Worm (Caenorhabditis elegans) whole organism, L4 larva: ENCODE measurements around the gene pdzd-8.

Source experiments
- D1046.2 ChIP-seq: fragments of 200-800 bp; sonication (Bioruptor generic); IDR thresholded peaks from 2 replicates; pipeline ENCODE4 v1.3.6; 2022; ENCODE audit warnings: missing genetic modification characterization, missing compliant biosample characterization
- F10B5.3 ChIP-seq: sonication (generic microtip); optimal IDR thresholded peaks from 2 replicates; lab custom pipeline; 2016; ENCODE audit warnings: mild to moderate bottlenecking, missing genetic modification characterization, missing compliant biosample characterization
- F37D6.2 ChIP-seq: sonication (generic microtip); optimal IDR thresholded peaks from 2 replicates; lab custom pipeline; 2016; ENCODE audit warnings: mild to moderate bottlenecking, missing genetic modification characterization, missing compliant biosample characterization
- F49E8.2 ChIP-seq: sonication (generic microtip); optimal IDR thresholded peaks from 2 replicates; lab custom pipeline; 2016; ENCODE audit warnings: missing compliant biosample characterization, mild to moderate bottlenecking, missing genetic modification characterization, borderline replicate concordance
- R02D3.7 ChIP-seq: fragments of 150-350 bp; sonication (generic microtip); optimal IDR thresholded peaks from 3 replicates; lab custom pipeline; 2014; ENCODE audit warnings: missing biosample characterization, missing genetic modification characterization
- T20F7.1 ChIP-seq: fragments of 200-800 bp; sonication (Bioruptor generic); optimal IDR thresholded peaks from 2 replicates; lab custom pipeline; 2018; ENCODE audit warnings: mild to moderate bottlenecking, missing genetic modification characterization, missing compliant biosample characterization
- T26A8.4 ChIP-seq: fragments of 200-800 bp; sonication (Bioruptor generic); IDR thresholded peaks from 2 replicates; pipeline ENCODE4 v1.3.6; 2022; ENCODE audit warnings: missing genetic modification characterization, missing compliant biosample characterization
- Y105C5A.15 ChIP-seq: fragments of 200-800 bp; sonication (Bioruptor generic); IDR thresholded peaks from 2 replicates; pipeline ENCODE4 v1.3.6; 2022; ENCODE audit warnings: missing genetic modification characterization, missing compliant biosample characterization
- arid-1 ChIP-seq: fragments of 200-800 bp; sonication (Bioruptor generic); conservative IDR thresholded peaks from 2 replicates; pipeline ENCODE4 v1.3.6; 2022; ENCODE audit warnings: missing genetic modification reagents, missing genetic modification characterization, missing compliant biosample characterization
- ceh-44 ChIP-seq: fragments of 200-800 bp; sonication (Bioruptor generic); IDR thresholded peaks from 2 replicates; pipeline ENCODE4 v1.3.6; 2022; ENCODE audit warnings: missing genetic modification reagents, missing genetic modification characterization, missing compliant biosample characterization
- cey-2 ChIP-seq: sonication (generic microtip); optimal IDR thresholded peaks from 3 replicates; lab custom pipeline; 2017; ENCODE audit warnings: missing genetic modification characterization, mild to moderate bottlenecking, missing compliant biosample characterization, antibody characterized with exemption, borderline replicate concordance; ENCODE audit not compliant: insufficient read depth
- daf-19 ChIP-seq: fragments of 200-800 bp; sonication (Bioruptor generic); conservative IDR thresholded peaks from 2 replicates; pipeline ENCODE4 v1.3.6; 2022; ENCODE audit warnings: missing genetic modification characterization, missing compliant biosample characterization
- dmd-9 ChIP-seq: fragments of 200-800 bp; sonication (Bioruptor generic); IDR thresholded peaks from 2 replicates; pipeline ENCODE4 v1.3.6; 2022; ENCODE audit warnings: missing genetic modification reagents, missing genetic modification characterization, missing compliant biosample characterization
- dve-1 ChIP-seq: sonication (generic microtip); optimal IDR thresholded peaks from 2 replicates; lab custom pipeline; 2017; ENCODE audit warnings: antibody characterized with exemption, mild to moderate bottlenecking, missing genetic modification characterization, missing compliant biosample characterization; ENCODE audit not compliant: insufficient read depth
- fos-1 ChIP-seq: fragments of 150-350 bp; optimal IDR thresholded peaks from 2 replicates; lab custom pipeline; 2014; ENCODE audit warnings: missing biosample characterization, missing genetic modification characterization
- gei-8 ChIP-seq: fragments of 200-800 bp; sonication (Bioruptor generic); optimal IDR thresholded peaks from 2 replicates; lab custom pipeline; 2018; ENCODE audit warnings: mild to moderate bottlenecking, missing genetic modification characterization, missing compliant biosample characterization
- hlh-30 ChIP-seq: sonication (generic microtip); optimal IDR thresholded peaks from 2 replicates; lab custom pipeline; 2017; ENCODE audit warnings: antibody characterized with exemption, mild to moderate bottlenecking, missing genetic modification characterization, missing compliant biosample characterization; ENCODE audit not compliant: insufficient read depth
- mdl-1 ChIP-seq, 2 experiments: fragments of 150-350 bp in 1 of 2; sonication (generic microtip) in 1 of 2; optimal IDR thresholded peaks; 2 replicates each; lab custom pipeline; 2014 to 2017; ENCODE audit warnings: missing biosample characterization in 2 of 2, missing genetic modification characterization in 2 of 2
- nhr-10 ChIP-seq: fragments of 150-350 bp; optimal IDR thresholded peaks from 2 replicates; lab custom pipeline; 2014; ENCODE audit warnings: missing biosample characterization, missing genetic modification characterization
- nhr-11 ChIP-seq: fragments of 150-350 bp; optimal IDR thresholded peaks from 2 replicates; lab custom pipeline; 2014; ENCODE audit warnings: missing biosample characterization, missing genetic modification characterization
- nhr-237 ChIP-seq: sonication (generic microtip); optimal IDR thresholded peaks from 2 replicates; lab custom pipeline; 2017; ENCODE audit warnings: missing biosample characterization, missing genetic modification characterization
- nhr-25 ChIP-seq: sonication (generic microtip); optimal IDR thresholded peaks from 2 replicates; lab custom pipeline; 2017; ENCODE audit warnings: missing genetic modification characterization, mild to moderate bottlenecking, missing compliant biosample characterization, antibody characterized with exemption, moderate library complexity, borderline replicate concordance; ENCODE audit not compliant: insufficient read depth
- nhr-42 ChIP-seq: fragments of 200-800 bp; sonication (Bioruptor generic); IDR thresholded peaks from 2 replicates; pipeline ENCODE4 v1.3.6; 2022; ENCODE audit warnings: missing genetic modification characterization, missing compliant biosample characterization
- nhr-6 ChIP-seq: fragments of 150-350 bp; optimal IDR thresholded peaks from 2 replicates; lab custom pipeline; 2014; ENCODE audit warnings: missing biosample characterization, missing genetic modification characterization
- nhr-77 ChIP-seq: fragments of 150-350 bp; optimal IDR thresholded peaks from 2 replicates; lab custom pipeline; 2014; ENCODE audit warnings: missing biosample characterization, missing genetic modification characterization
- pqm-1 ChIP-seq: sonication (generic microtip); optimal IDR thresholded peaks from 2 replicates; lab custom pipeline; 2017; ENCODE audit warnings: missing biosample characterization, missing genetic modification characterization
- snpc-4 ChIP-seq: fragments of 150-350 bp; optimal IDR thresholded peaks from 2 replicates; lab custom pipeline; 2014; ENCODE audit warnings: missing biosample characterization, missing genetic modification characterization
- spr-1 ChIP-seq: sonication (generic microtip); optimal IDR thresholded peaks from 2 replicates; lab custom pipeline; 2016; ENCODE audit warnings: mild to moderate bottlenecking, missing genetic modification characterization, missing compliant biosample characterization
- tra-1 ChIP-seq: fragments of 200-800 bp; sonication (Bioruptor generic); IDR thresholded peaks from 2 replicates; pipeline ENCODE4 v1.3.6; 2022; ENCODE audit warnings: missing genetic modification reagents, missing genetic modification characterization, missing compliant biosample characterization
- unc-62 ChIP-seq, 3 experiments: fragments of 150-350 bp in 1 of 3; sonication (generic microtip); optimal IDR thresholded peaks in 2 of 3; peaks in 1 of 3; 1 replicate in 1 of 3; 2 replicates in 2 of 3; lab custom pipeline; 2014 to 2017; ENCODE audit warnings: missing biosample characterization in 3 of 3, missing genetic modification characterization in 3 of 3, missing genetic modification reagents in 3 of 3, missing genotype in 1 of 3
- vab-7 ChIP-seq: fragments of 200-800 bp; sonication (Bioruptor generic); IDR thresholded peaks from 2 replicates; pipeline ENCODE4 v1.3.6; 2022; ENCODE audit warnings: missing genetic modification reagents, missing genetic modification characterization, missing compliant biosample characterization
- zag-1 ChIP-seq: fragments of 150-350 bp; optimal IDR thresholded peaks from 2 replicates; lab custom pipeline; 2014; ENCODE audit warnings: missing biosample characterization, missing genetic modification characterization
- zfp-3 ChIP-seq: fragments of 200-800 bp; sonication (Bioruptor generic); conservative IDR thresholded peaks from 2 replicates; pipeline ENCODE4 v1.3.6; 2022; ENCODE audit warnings: missing genetic modification reagents, missing genetic modification characterization, missing compliant biosample characterization
- zip-11 ChIP-seq: fragments of 200-800 bp; sonication (Bioruptor generic); IDR thresholded peaks from 2 replicates; pipeline ENCODE4 v1.3.6; 2022; ENCODE audit warnings: missing genetic modification characterization, missing compliant biosample characterization

The pdzd-8 gene

DNA sequence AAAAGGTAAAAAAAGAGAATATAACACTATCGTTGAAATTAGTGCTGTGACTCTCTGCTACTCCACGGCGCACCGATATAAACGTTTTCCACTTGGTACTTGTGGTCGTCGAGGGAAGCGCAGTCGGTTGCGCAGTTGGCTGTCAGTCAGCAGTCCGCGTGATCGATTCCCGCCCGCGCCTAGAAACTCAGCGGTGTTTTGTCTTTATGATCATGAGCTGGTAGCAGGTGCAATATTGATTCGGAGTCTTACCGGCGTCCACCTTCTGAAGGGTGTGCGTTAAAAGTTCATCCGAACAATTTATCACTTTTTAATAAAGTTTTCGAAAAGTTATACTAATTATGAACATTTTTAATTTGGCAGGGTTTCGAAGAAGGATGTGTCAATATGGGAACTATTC is 48.2 kb upstream of the pdzd-8 start (continued):
- peak; percentile 89 for TF ChIP-seq zfp-3 (GFP tag; lab: Robert Waterston, UW)
- TF ChIP-seq R02D3.7 (tag; lab: Kevin White, UChicago), result peak; percentile 41
- no peak for TF ChIP-seq fos-1 (tag; lab: Kevin White, UChicago)
- TF ChIP-seq dve-1 (tag; lab: Kevin White, UChicago), result peak; percentile 90
- TF ChIP-seq vab-7 (GFP tag; lab: Robert Waterston, UW), result peak; percentile 91; the same call in 1 of the 2 replicates
- no peak for TF ChIP-seq D1046.2 (GFP tag; lab: Robert Waterston, UW)
- TF ChIP-seq nhr-25, result peak; percentile 79
- peak; percentile 77; the same call in 1 of the 2 replicates for TF ChIP-seq nhr-42 (GFP tag; lab: Robert Waterston, UW)
- TF ChIP-seq tra-1 (GFP tag; lab: Robert Waterston, UW), result peak; percentile 80
- TF ChIP-seq nhr-6 (tag; lab: Kevin White, UChicago), result peak; percentile 88
- peak; percentile 88 for TF ChIP-seq gei-8 (GFP tag; lab: Kevin White, UChicago)
- TF ChIP-seq F10B5.3, result peak; percentile 56
- 0 out of 2 replicates have a peak, but pooled peaks have one; percentile 41 for TF ChIP-seq Y105C5A.15 (GFP tag; lab: Robert Waterston, UW)
- peak; percentile 26 for TF ChIP-seq nhr-77 (tag; lab: Kevin White, UChicago)
- peak; percentile 93 for TF ChIP-seq T20F7.1 (GFP tag; lab: Kevin White, UChicago)
- TF ChIP-seq nhr-237 (tag; lab: Kevin White, UChicago), result no peak
- TF ChIP-seq snpc-4 (tag; lab: Kevin White, UChicago), result no peak
- TF ChIP-seq daf-19 (GFP tag; lab: Robert Waterston, UW), result 0 out of 2 replicates have a peak, but pooled peaks have one; percentile 9
- TF ChIP-seq mdl-1 (tag; optimal IDR thresholded peaks at IDR 0.05; lab: Kevin White, UChicago), result peak in 1 of 2 experiments; percentile 6
- TF ChIP-seq arid-1 (GFP tag; lab: Robert Waterston, UW), result peak; percentile 92
- peak; percentile 94 for TF ChIP-seq ceh-44
- TF ChIP-seq F37D6.2 (tag; lab: Kevin White, UChicago), result peak; percentile 59
- no peak for TF ChIP-seq nhr-10 (tag; lab: Kevin White, UChicago)
- peak; percentile 16 for TF ChIP-seq zag-1 (tag; lab: Kevin White, UChicago)
- TF ChIP-seq F49E8.2 (tag; lab: Kevin White, UChicago), result peak; percentile 70
- TF ChIP-seq pqm-1, result peak; percentile 25
- peak; percentile 80 for TF ChIP-seq spr-1 (tag; lab: Kevin White, UChicago)
- peak; percentile 91 for TF ChIP-seq T26A8.4 (GFP tag; lab: Robert Waterston, UW)
- TF ChIP-seq dmd-9 (GFP tag; lab: Robert Waterston, UW), result peak; percentile 66
- TF ChIP-seq cey-2 (tag; lab: Kevin White, UChicago), result peak; percentile 60
- TF ChIP-seq hlh-30, result peak; percentile 97
- TF ChIP-seq, all 104 proteins: peak for 82

DNA sequence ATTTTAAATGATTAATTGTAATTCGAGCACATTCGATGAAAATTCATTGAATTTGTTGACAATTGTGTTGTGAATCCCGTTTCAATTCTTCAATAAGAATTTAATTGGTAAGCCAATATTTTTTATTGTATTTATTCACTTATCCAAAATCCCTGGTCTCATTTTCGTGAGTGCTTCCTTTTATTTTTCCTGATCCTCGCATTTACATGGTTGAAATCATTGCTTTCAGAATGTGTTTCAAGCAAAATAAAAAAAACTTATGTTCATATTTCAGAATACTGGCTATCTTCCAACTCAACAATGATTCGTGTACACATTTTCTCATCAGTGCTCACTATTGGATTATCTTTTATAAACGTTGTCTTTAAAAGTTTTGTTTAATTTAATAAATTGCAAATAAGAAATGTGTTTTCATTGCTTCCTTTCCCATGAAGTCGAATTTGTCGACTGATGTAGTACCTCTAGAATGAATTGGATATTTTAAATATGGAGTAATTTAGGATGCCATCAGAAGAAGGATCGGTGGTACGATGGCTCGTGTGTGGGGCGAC is 45.3 kb upstream of the pdzd-8 start, which contains the start of the genes D1046.18 and slc-25A26:
Gene D1046.18, plus strand, starts transcription at position 301 of the 551 bp plus-strand sequence.
Gene slc-25A26, plus strand, starts transcription at position 501 of the 551 bp plus-strand sequence.
- TF ChIP-seq R02D3.7 (tag; lab: Kevin White, UChicago) (no peak), dve-1 (tag; lab: Kevin White, UChicago) (no peak), nhr-11 (tag; lab: Kevin White, UChicago) (no peak), unc-62 (GFP tag; optimal IDR thresholded peaks at IDR 0.05 in 1 of 2; lab: Kevin White, UChicago) (peak in 1 of 2 experiments; percentile 38), unc-62 (tag; optimal IDR thresholded peaks at IDR 0.05; lab: Kevin White, UChicago) (no peak)

DNA sequence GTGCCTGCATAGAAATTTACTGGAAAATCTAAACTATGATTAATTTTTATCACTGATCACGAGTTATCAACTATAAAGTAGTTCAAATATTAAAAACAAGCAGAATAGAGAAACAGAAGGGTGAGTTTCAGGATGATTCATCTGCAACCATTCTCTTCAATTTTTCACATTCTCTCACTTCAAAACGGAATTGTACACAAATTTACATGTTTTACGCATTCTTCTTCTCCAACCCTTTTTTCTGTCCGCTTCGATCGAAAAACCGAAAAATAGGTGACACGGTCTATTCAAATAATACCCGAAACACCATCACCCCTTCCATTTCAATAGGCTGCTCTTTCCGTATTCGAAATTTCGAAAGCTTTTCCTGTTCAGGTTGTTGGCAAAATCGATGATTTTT is 41.8 kb upstream of the pdzd-8 start, which contains the start of gene D1046.4:
Gene D1046.4, plus strand, starts transcription at position 301 of the 400 bp plus-strand sequence.
- no peak for TF ChIP-seq zip-11 (GFP tag; lab: Robert Waterston, UW)
